Fruit fly (Drosophila melanogaster) whole organism, embryonic: ENCODE results near the gene CG14269.

ENCODE experiments used
- Aef1 ChIP-seq: fragments of 200-800 bp; sonication (Bioruptor generic); IDR thresholded peaks from 3 replicates; pipeline ENCODE4 v1.3.6; 2022; ENCODE audit warnings: missing biosample characterization, missing genetic modification characterization
- Atf6 ChIP-seq: fragments of 200-800 bp; sonication (Bioruptor generic); IDR thresholded peaks from 2 replicates; pipeline ENCODE4 v1.3.6; 2022; ENCODE audit warnings: missing biosample characterization, missing genetic modification characterization
- CG10147 ChIP-seq: fragments of 200-800 bp; sonication (Bioruptor generic); optimal IDR thresholded peaks from 2 replicates; lab custom pipeline; 2019; ENCODE audit warnings: missing biosample characterization, mild to moderate bottlenecking, missing genetic modification characterization, moderate library complexity
- CG10654 ChIP-seq: fragments of 200-800 bp; sonication (Bioruptor generic); optimal IDR thresholded peaks from 2 replicates; lab custom pipeline; 2016; ENCODE audit warnings: missing biosample characterization, missing genetic modification characterization
- CG12391 ChIP-seq: fragments of 200-800 bp; sonication (Bioruptor generic); optimal IDR thresholded peaks from 3 replicates; lab custom pipeline; 2018; ENCODE audit warnings: missing biosample characterization, mild to moderate bottlenecking, missing genetic modification characterization, moderate library complexity
- CG12659 ChIP-seq: fragments of 200-800 bp; sonication (Bioruptor generic); optimal IDR thresholded peaks from 3 replicates; lab custom pipeline; 2017; ENCODE audit warnings: mild to moderate bottlenecking, missing biosample characterization, missing genetic modification reagents, missing genetic modification characterization
- CG13894 ChIP-seq: fragments of 200-800 bp; sonication (Bioruptor generic); optimal IDR thresholded peaks from 3 replicates; lab custom pipeline; 2018; ENCODE audit warnings: missing biosample characterization, mild to moderate bottlenecking, missing genetic modification characterization, moderate library complexity
- CG14441 ChIP-seq: fragments of 200-800 bp; sonication (Bioruptor generic); IDR thresholded peaks from 2 replicates; pipeline ENCODE4 v1.3.6; 2022; ENCODE audit warnings: missing biosample characterization, missing genetic modification characterization
- CG15696 ChIP-seq: fragments of 200-800 bp; sonication (Bioruptor generic); optimal IDR thresholded peaks from 2 replicates; lab custom pipeline; 2019; ENCODE audit warnings: missing biosample characterization, mild to moderate bottlenecking, missing genetic modification characterization, moderate library complexity
- CG17802 ChIP-seq: fragments of 200-800 bp; sonication (Bioruptor generic); optimal IDR thresholded peaks from 2 replicates; lab custom pipeline; 2018; ENCODE audit warnings: missing biosample characterization, mild to moderate bottlenecking, missing genetic modification characterization, moderate library complexity
- CG17829 ChIP-seq: fragments of 200-800 bp; optimal IDR thresholded peaks from 2 replicates; lab custom pipeline; 2019; ENCODE audit warnings: missing biosample characterization, mild to moderate bottlenecking, missing genetic modification characterization, moderate library complexity
- CG30020 ChIP-seq: fragments of 200-800 bp; optimal IDR thresholded peaks from 2 replicates; lab custom pipeline; 2019; ENCODE audit warnings: missing biosample characterization, mild to moderate bottlenecking, missing genetic modification characterization, moderate library complexity
- CG3995 ChIP-seq: fragments of 200-800 bp; sonication (Bioruptor generic); optimal IDR thresholded peaks from 3 replicates; lab custom pipeline; 2016; ENCODE audit warnings: missing biosample characterization, missing genetic modification characterization
- CG4360 ChIP-seq: fragments of 200-800 bp; sonication (Bioruptor generic); IDR thresholded peaks from 2 replicates; pipeline ENCODE4 v1.3.6; 2022; ENCODE audit warnings: missing biosample characterization, missing genetic modification characterization
- CG4854 ChIP-seq: fragments of 200-800 bp; sonication (Bioruptor generic); optimal IDR thresholded peaks from 2 replicates; lab custom pipeline; 2016; ENCODE audit warnings: missing biosample characterization, missing genetic modification characterization, inconsistent platforms
- CG7357 ChIP-seq: fragments of 200-800 bp; sonication (Bioruptor generic); IDR thresholded peaks from 3 replicates; pipeline ENCODE4 v1.3.6; 2022; ENCODE audit warnings: missing biosample characterization, missing genetic modification characterization
- CG7786 ChIP-seq: fragments of 200-800 bp; sonication (Bioruptor generic); optimal IDR thresholded peaks from 2 replicates; lab custom pipeline; 2016; ENCODE audit warnings: missing biosample characterization, missing genetic modification characterization
- Camta ChIP-seq: fragments of 200-800 bp; sonication (Bioruptor generic); optimal IDR thresholded peaks from 2 replicates; lab custom pipeline; 2016; ENCODE audit warnings: missing biosample characterization, missing genetic modification characterization
- H2.0 ChIP-seq: fragments of 200-800 bp; sonication (Bioruptor generic); IDR thresholded peaks from 2 replicates; pipeline ENCODE4 v1.3.6; 2022; ENCODE audit warnings: missing biosample characterization, missing genetic modification characterization
- Hmx ChIP-seq: fragments of 200-800 bp; sonication (Bioruptor generic); optimal IDR thresholded peaks from 2 replicates; lab custom pipeline; 2016; ENCODE audit warnings: missing biosample characterization, missing genetic modification characterization
- Max ChIP-seq: fragments of 200-800 bp; sonication (Bioruptor generic); optimal IDR thresholded peaks from 2 replicates; lab custom pipeline; 2016; ENCODE audit warnings: missing biosample characterization, mild to moderate bottlenecking, missing genetic modification characterization
- Nf-YA ChIP-seq: fragments of 200-800 bp; sonication (Bioruptor generic); IDR thresholded peaks from 2 replicates; pipeline ENCODE4 v1.3.6; 2022; ENCODE audit warnings: missing biosample characterization, missing genetic modification characterization
- Sox100B ChIP-seq: fragments of 200-800 bp; sonication (Bioruptor generic); optimal IDR thresholded peaks from 3 replicates; lab custom pipeline; 2018; ENCODE audit warnings: missing biosample characterization, mild to moderate bottlenecking, missing genetic modification characterization
- TFAM ChIP-seq: fragments of 200-800 bp; sonication (Bioruptor generic); optimal IDR thresholded peaks from 2 replicates; lab custom pipeline; 2017; ENCODE audit warnings: missing biosample characterization, missing genetic modification characterization, inconsistent platforms
- Trl ChIP-seq, 3 experiments: fragments of >200 bp in 2 of 3; fragments of 200-800 bp in 1 of 3; sonication (Bioruptor generic) in 1 of 3; optimal IDR thresholded peaks; 2 replicates in 1 of 3; 3 replicates in 2 of 3; lab custom pipeline; 2016 to 2017; ENCODE audit warnings: missing biosample characterization in 1 of 3, missing genetic modification characterization in 1 of 3
- ap ChIP-seq: fragments of 200-800 bp; sonication (Bioruptor generic); IDR thresholded peaks from 2 replicates; pipeline ENCODE4 v1.3.6; 2022; ENCODE audit warnings: missing biosample characterization, missing genetic modification characterization
- danr ChIP-seq: fragments of 200-800 bp; sonication (Bioruptor generic); IDR thresholded peaks from 2 replicates; pipeline ENCODE4 v1.3.6; 2022; ENCODE audit warnings: missing biosample characterization, missing genetic modification characterization
- dysf ChIP-seq: fragments of 200-800 bp; sonication (Bioruptor generic); IDR thresholded peaks from 3 replicates; pipeline ENCODE4 v1.3.6; 2022; ENCODE audit warnings: missing biosample characterization, missing genetic modification characterization
- emc ChIP-seq: fragments of 200-800 bp; sonication (Bioruptor generic); optimal IDR thresholded peaks from 2 replicates; lab custom pipeline; 2016; ENCODE audit warnings: missing biosample characterization, missing genetic modification characterization
- eyg ChIP-seq: fragments of 200-800 bp; sonication (Bioruptor generic); optimal IDR thresholded peaks from 3 replicates; lab custom pipeline; 2016; ENCODE audit warnings: missing biosample characterization, missing genetic modification characterization
- fd64A ChIP-seq: fragments of 200-800 bp; sonication (Bioruptor generic); optimal IDR thresholded peaks from 3 replicates; lab custom pipeline; 2018; ENCODE audit warnings: missing biosample characterization, mild to moderate bottlenecking, missing genetic modification characterization
- fd96Cb ChIP-seq: fragments of 200-800 bp; sonication (Bioruptor generic); optimal IDR thresholded peaks from 2 replicates; lab custom pipeline; 2018; ENCODE audit warnings: missing biosample characterization, mild to moderate bottlenecking, missing genetic modification characterization, moderate library complexity
- gro ChIP-seq: fragments of 200-800 bp; sonication (Bioruptor generic); optimal IDR thresholded peaks from 2 replicates; lab custom pipeline; 2016; ENCODE audit warnings: missing biosample characterization, missing genetic modification characterization
- gt ChIP-seq: fragments of 200-800 bp; sonication (Bioruptor generic); IDR thresholded peaks from 2 replicates; pipeline ENCODE4 v1.3.6; 2022; ENCODE audit warnings: missing biosample characterization, missing genetic modification characterization
- ham ChIP-seq: fragments of 200-800 bp; sonication (Bioruptor generic); IDR thresholded peaks from 2 replicates; pipeline ENCODE4 v1.3.6; 2022; ENCODE audit warnings: missing biosample characterization, missing genetic modification characterization
- kay ChIP-seq: fragments of 200-800 bp; sonication (Bioruptor generic); optimal IDR thresholded peaks from 2 replicates; lab custom pipeline; 2016; ENCODE audit warnings: missing biosample characterization, missing genetic modification characterization
- pb ChIP-seq: fragments of 200-800 bp; sonication (Bioruptor generic); optimal IDR thresholded peaks from 3 replicates; lab custom pipeline; 2016; ENCODE audit warnings: missing biosample characterization, missing genetic modification characterization
- pho ChIP-seq: fragments of 200-800 bp; sonication (Bioruptor generic); optimal IDR thresholded peaks from 2 replicates; lab custom pipeline; 2016; ENCODE audit warnings: missing biosample characterization, missing genetic modification characterization
- prd ChIP-seq, 3 experiments: fragments of >200 bp in 2 of 3; fragments of 200-800 bp in 1 of 3; sonication (Bioruptor generic) in 1 of 3; optimal IDR thresholded peaks in 2 of 3; IDR thresholded peaks in 1 of 3; 2 replicates in 2 of 3; 3 replicates in 1 of 3; pipeline versions ENCODE4 v1.3.6 to Lab custom; 2017 to 2022; ENCODE audit warnings: missing biosample characterization in 1 of 3, missing genetic modification characterization in 1 of 3
- psq ChIP-seq: fragments of 200-800 bp; sonication (Bioruptor generic); optimal IDR thresholded peaks from 2 replicates; lab custom pipeline; 2017; ENCODE audit warnings: missing biosample characterization, missing genetic modification characterization
- rib ChIP-seq: fragments of 200-800 bp; sonication (Bioruptor generic); IDR thresholded peaks from 2 replicates; pipeline ENCODE4 v1.3.6; 2022; ENCODE audit warnings: missing biosample characterization, missing genetic modification characterization
- sd ChIP-seq: fragments of 200-800 bp; sonication (Bioruptor generic); optimal IDR thresholded peaks from 3 replicates; lab custom pipeline; 2018; ENCODE audit warnings: missing biosample characterization, mild to moderate bottlenecking, missing genetic modification characterization, moderate library complexity
- slbo ChIP-seq: fragments of 200-800 bp; sonication (Bioruptor generic); IDR thresholded peaks from 2 replicates; pipeline ENCODE4 v1.3.6; 2022; ENCODE audit warnings: missing biosample characterization, missing genetic modification characterization
- sna ChIP-seq: fragments of 200-800 bp; sonication (Bioruptor generic); IDR thresholded peaks from 2 replicates; pipeline ENCODE4 v1.3.6; 2022; ENCODE audit warnings: missing biosample characterization, missing genetic modification characterization; ENCODE audit not compliant: partially characterized antibody
- stc ChIP-seq: fragments of 200-800 bp; sonication (Bioruptor generic); IDR thresholded peaks from 2 replicates; pipeline ENCODE4 v1.3.6; 2022; ENCODE audit warnings: missing biosample characterization, missing genetic modification characterization
- tup ChIP-seq: fragments of 200-800 bp; sonication (Bioruptor generic); optimal IDR thresholded peaks from 2 replicates; lab custom pipeline; 2016; ENCODE audit warnings: missing biosample characterization, mild to moderate bottlenecking, missing genetic modification characterization, moderate library complexity
- tx ChIP-seq: fragments of 200-800 bp; sonication (Bioruptor generic); optimal IDR thresholded peaks from 2 replicates; lab custom pipeline; 2016; ENCODE audit warnings: missing biosample characterization, missing genetic modification characterization
- z ChIP-seq: fragments of 200-800 bp; sonication (Bioruptor generic); IDR thresholded peaks from 3 replicates; pipeline ENCODE4 v1.3.6; 2022; ENCODE audit warnings: missing biosample characterization, missing genetic modification characterization
- zen ChIP-seq: fragments of 200-800 bp; sonication (Bioruptor generic); optimal IDR thresholded peaks from 3 replicates; lab custom pipeline; 2018; ENCODE audit warnings: missing biosample characterization, mild to moderate bottlenecking, missing genetic modification characterization, moderate library complexity

Gene CG14269

DNA sequence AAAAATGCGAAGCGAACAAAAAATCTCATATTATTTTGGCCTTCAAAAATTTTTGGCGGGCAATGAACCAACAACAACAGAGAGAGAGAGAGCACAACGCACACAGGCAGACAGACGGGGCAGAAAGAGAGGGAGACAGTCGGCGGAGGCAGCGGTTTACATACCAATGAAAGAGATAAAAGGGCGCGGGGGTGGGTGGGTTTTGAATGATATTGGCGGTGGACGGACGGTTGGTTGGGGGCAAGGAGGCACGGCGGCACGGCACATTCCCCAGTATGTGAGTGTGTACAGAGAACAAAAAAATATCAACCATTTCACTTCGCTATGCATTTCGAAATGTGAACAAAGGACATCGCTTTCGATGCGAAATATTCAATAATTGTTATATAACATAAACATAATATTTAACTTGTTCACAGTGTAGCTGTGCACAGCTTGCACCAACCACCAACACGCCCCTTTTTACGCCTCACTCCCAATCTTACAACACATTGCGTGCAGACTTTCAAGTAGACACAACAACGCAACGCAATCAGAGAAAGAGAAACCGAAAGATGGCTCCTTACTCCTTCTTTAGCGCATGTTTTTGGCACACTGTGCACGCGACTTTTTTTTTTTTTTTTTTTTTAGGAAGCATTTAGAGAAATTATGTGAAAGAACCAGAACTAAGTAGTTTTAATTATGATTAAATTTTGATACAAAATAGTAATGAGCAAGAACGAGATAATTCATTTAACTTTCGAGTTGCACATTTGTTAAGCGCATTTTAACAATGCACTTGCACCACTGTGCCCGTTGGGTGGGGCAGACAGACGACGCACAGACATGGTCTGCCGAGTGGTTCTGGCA, 27.6 kb downstream of the CG14269 start (continued):
- TF ChIP-seq tx (GFP tag; lab: Kevin White, UChicago) = no peak
- TF ChIP-seq z (GFP tag; lab: Robert Waterston, UW) = no peak
- no peak for TF ChIP-seq CG7357
- no peak for TF ChIP-seq sna
- no peak for TF ChIP-seq fd64A (GFP tag; lab: Kevin White, UChicago)
- TF ChIP-seq slbo (GFP tag; lab: Robert Waterston, UW) = peak; percentile 28; the same call in 1 of the 2 replicates
- no peak for TF ChIP-seq CG17802 (tag; lab: Kevin White, UChicago)
- no peak for TF ChIP-seq H2.0
- no peak for TF ChIP-seq CG12659 (GFP tag; lab: Kevin White, UChicago)
- peak; percentile 14 to 24 for TF ChIP-seq Trl (optimal IDR thresholded peaks at IDR 0.05; lab: Kevin White, UChicago)
- no peak for TF ChIP-seq Trl (GFP tag; optimal IDR thresholded peaks at IDR 0.05; lab: Kevin White, UChicago)
- TF ChIP-seq sd (tag; lab: Kevin White, UChicago) = peak; percentile 97
- TF ChIP-seq Atf6 (GFP tag; lab: Robert Waterston, UW) = no peak
- no peak for TF ChIP-seq CG3995
- no peak for TF ChIP-seq dysf
- TF ChIP-seq kay = no peak
- TF ChIP-seq CG4360 (GFP tag; lab: Robert Waterston, UW) = peak; percentile 68; the same call in 1 of the 2 replicates
- no peak for TF ChIP-seq emc (GFP tag; lab: Kevin White, UChicago)
- TF ChIP-seq CG10147 = no peak
- TF ChIP-seq pb = no peak
- no peak for TF ChIP-seq CG4854
- no peak for TF ChIP-seq ham
- no peak for TF ChIP-seq Hmx (GFP tag; lab: Kevin White, UChicago)
- 0 out of 2 replicates have a peak, but pooled peaks have one; percentile 20 for TF ChIP-seq CG14441
- no peak for TF ChIP-seq fd96Cb (tag; lab: Kevin White, UChicago)
- peak; percentile 57; the same call in 1 of the 2 replicates for TF ChIP-seq rib (GFP tag; lab: Robert Waterston, UW)
- no peak for TF ChIP-seq tup (GFP tag; lab: Kevin White, UChicago)
- TF ChIP-seq CG13894 (tag; lab: Kevin White, UChicago) = no peak
- TF ChIP-seq stc = 0 out of 2 replicates have a peak, but pooled peaks have one; percentile 15
- TF ChIP-seq CG30020 (tag; lab: Kevin White, UChicago) = no peak
- TF ChIP-seq CG7786 (GFP tag; lab: Kevin White, UChicago) = no peak
- no peak for TF ChIP-seq TFAM (GFP tag; lab: Kevin White, UChicago)
- no peak for TF ChIP-seq psq (GFP tag; lab: Kevin White, UChicago)
- no peak for TF ChIP-seq prd (optimal IDR thresholded peaks at IDR 0.05; lab: Kevin White, UChicago)
- no peak for TF ChIP-seq prd (GFP tag; IDR thresholded peaks at IDR 0.05; lab: Robert Waterston, UW)
- TF ChIP-seq Nf-YA (GFP tag; lab: Robert Waterston, UW) = no peak
- TF ChIP-seq Sox100B (GFP tag; lab: Kevin White, UChicago) = no peak
- no peak for TF ChIP-seq danr (GFP tag; lab: Robert Waterston, UW)
- no peak for TF ChIP-seq Camta (GFP tag; lab: Kevin White, UChicago)
- no peak for TF ChIP-seq CG10654 (GFP tag; lab: Kevin White, UChicago)
- TF ChIP-seq zen = no peak
- TF ChIP-seq Aef1 = no peak; the same call in 2 of the 3 replicates
- TF ChIP-seq CG17829 (tag; lab: Kevin White, UChicago) = no peak
- TF ChIP-seq gro (GFP tag; lab: Kevin White, UChicago) = no peak
- no peak for TF ChIP-seq CG12391 (tag; lab: Kevin White, UChicago)
- TF ChIP-seq ap = no peak
- TF ChIP-seq Max (GFP tag; lab: Kevin White, UChicago) = no peak
- no peak for TF ChIP-seq gt
- no peak for TF ChIP-seq eyg (GFP tag; lab: Kevin White, UChicago)
- no peak for TF ChIP-seq pho
- TF ChIP-seq CG15696 (tag; lab: Kevin White, UChicago) = no peak
